Fruit fly (Drosophila melanogaster) whole organism, embryonic: ENCODE measurements around the gene CG34125.

Source experiments
- BEAF-32 ChIP-seq: fragments of 200-800 bp; sonication (Bioruptor generic); optimal IDR thresholded peaks from 3 replicates; lab custom pipeline; 2017; ENCODE audit warnings: missing biosample characterization, missing genetic modification characterization, mild to moderate bottlenecking, moderate library complexity, missing genetic modification reagents
- BtbVII ChIP-seq: fragments of 200-800 bp; sonication (Bioruptor generic); optimal IDR thresholded peaks from 3 replicates; lab custom pipeline; 2017; ENCODE audit warnings: missing biosample characterization, mild to moderate bottlenecking, missing genetic modification characterization
- CG10431 ChIP-seq: fragments of 200-800 bp; sonication (Bioruptor generic); optimal IDR thresholded peaks from 3 replicates; lab custom pipeline; 2018; ENCODE audit warnings: missing biosample characterization, mild to moderate bottlenecking, missing genetic modification characterization
- CG11696 ChIP-seq: fragments of 200-800 bp; sonication (Bioruptor generic); IDR thresholded peaks from 2 replicates; pipeline ENCODE4 v1.3.6; 2022; ENCODE audit warnings: missing biosample characterization, missing genetic modification characterization
- CG12236 ChIP-seq: fragments of 200-800 bp; sonication (Bioruptor generic); optimal IDR thresholded peaks from 2 replicates; lab custom pipeline; 2016; ENCODE audit warnings: missing biosample characterization, missing genetic modification characterization
- CG1233 ChIP-seq: fragments of 200-800 bp; sonication (Bioruptor generic); optimal IDR thresholded peaks from 4 replicates; lab custom pipeline; 2018; ENCODE audit warnings: missing biosample characterization, mild to moderate bottlenecking, missing genetic modification characterization
- CG12942 ChIP-seq: fragments of 200-800 bp; sonication (Bioruptor generic); optimal IDR thresholded peaks from 3 replicates; lab custom pipeline; 2016; ENCODE audit warnings: missing biosample characterization, missing genetic modification characterization
- CG13624 ChIP-seq: fragments of 200-800 bp; sonication (Bioruptor generic); optimal IDR thresholded peaks from 2 replicates; lab custom pipeline; 2016; ENCODE audit warnings: missing biosample characterization, missing genetic modification characterization
- CG14965 ChIP-seq: fragments of 200-800 bp; sonication (Bioruptor generic); optimal IDR thresholded peaks from 2 replicates; lab custom pipeline; 2016; ENCODE audit warnings: missing biosample characterization, missing genetic modification characterization, borderline replicate concordance
- CG1529 ChIP-seq: fragments of 200-800 bp; sonication (Bioruptor generic); optimal IDR thresholded peaks from 3 replicates; lab custom pipeline; 2018; ENCODE audit warnings: missing biosample characterization, missing genetic modification characterization
- CG1792 ChIP-seq: fragments of 200-800 bp; sonication (Bioruptor generic); optimal IDR thresholded peaks from 2 replicates; lab custom pipeline; 2016; ENCODE audit warnings: missing biosample characterization, missing genetic modification characterization
- CG18262 ChIP-seq: fragments of 200-800 bp; optimal IDR thresholded peaks from 3 replicates; lab custom pipeline; 2019; ENCODE audit warnings: missing biosample characterization, mild to moderate bottlenecking, missing genetic modification characterization, moderate library complexity
- CG2116 ChIP-seq: fragments of 200-800 bp; sonication (Bioruptor generic); optimal IDR thresholded peaks from 3 replicates; lab custom pipeline; 2018; ENCODE audit warnings: missing biosample characterization, mild to moderate bottlenecking, missing genetic modification characterization
- CG2120 ChIP-seq: fragments of 200-800 bp; sonication (Bioruptor generic); optimal IDR thresholded peaks from 3 replicates; lab custom pipeline; 2016; ENCODE audit warnings: missing biosample characterization, missing genetic modification characterization
- CG32532 ChIP-seq: fragments of 200-800 bp; sonication (Bioruptor generic); IDR thresholded peaks from 2 replicates; pipeline ENCODE4 v1.3.6; 2022; ENCODE audit warnings: missing biosample characterization, missing genetic modification characterization
- CG32767 ChIP-seq: fragments of 200-800 bp; sonication (Bioruptor generic); IDR thresholded peaks from 2 replicates; pipeline ENCODE4 v1.3.6; 2022; ENCODE audit warnings: missing biosample characterization, missing genetic modification characterization
- CG4404 ChIP-seq: fragments of 200-800 bp; sonication (Bioruptor generic); IDR thresholded peaks from 2 replicates; pipeline ENCODE4 v1.3.6; 2022; ENCODE audit warnings: missing biosample characterization, missing genetic modification characterization
- CG7556 ChIP-seq: fragments of 200-800 bp; sonication (Bioruptor generic); optimal IDR thresholded peaks from 2 replicates; lab custom pipeline; 2017; ENCODE audit warnings: missing biosample characterization, mild to moderate bottlenecking, missing genetic modification characterization
- CG8290 ChIP-seq, 3 experiments: fragments of 200-800 bp; sonication (Bioruptor generic); optimal IDR thresholded peaks; 2 replicates each; lab custom pipeline; 2016 to 2019; ENCODE audit warnings: missing biosample characterization in 3 of 3, missing genetic modification characterization in 3 of 3, mild to moderate bottlenecking in 2 of 3, moderate library complexity in 1 of 3
- CG8765 ChIP-seq: fragments of 200-800 bp; sonication (Bioruptor generic); IDR thresholded peaks from 2 replicates; pipeline ENCODE4 v1.3.6; 2022; ENCODE audit warnings: missing biosample characterization, missing genetic modification characterization
- Dfd ChIP-seq, 2 experiments: fragments of >200 bp; optimal IDR thresholded peaks; 2 replicates each; lab custom pipeline; 2017; ENCODE audit warnings: missing biosample characterization in 2 of 2, missing genetic modification characterization in 2 of 2
- Dref ChIP-seq: fragments of 200-800 bp; sonication (Bioruptor generic); IDR thresholded peaks from 2 replicates; pipeline ENCODE4 v1.3.6; 2022; ENCODE audit warnings: missing biosample characterization, missing genetic modification characterization
- ERR ChIP-seq: fragments of 200-800 bp; sonication (Bioruptor generic); optimal IDR thresholded peaks from 2 replicates; lab custom pipeline; 2016; ENCODE audit warnings: missing biosample characterization, missing genetic modification characterization
- HmgZ ChIP-seq: fragments of 200-800 bp; sonication (Bioruptor generic); optimal IDR thresholded peaks from 2 replicates; lab custom pipeline; 2018; ENCODE audit warnings: missing biosample characterization, mild to moderate bottlenecking, missing genetic modification characterization
- Poxn ChIP-seq: fragments of 200-800 bp; sonication (Bioruptor generic); IDR thresholded peaks from 2 replicates; pipeline ENCODE4 v1.3.6; 2022; ENCODE audit warnings: missing biosample characterization, missing genetic modification characterization
- Rx ChIP-seq: fragments of 200-800 bp; sonication (Bioruptor generic); IDR thresholded peaks from 2 replicates; pipeline ENCODE4 v1.3.6; 2022; ENCODE audit warnings: missing biosample characterization, missing genetic modification characterization
- Sox102F ChIP-seq: fragments of 200-800 bp; sonication (Bioruptor generic); optimal IDR thresholded peaks from 2 replicates; lab custom pipeline; 2018; ENCODE audit warnings: missing biosample characterization, mild to moderate bottlenecking, missing genetic modification characterization, moderate library complexity
- Spps ChIP-seq: fragments of 200-800 bp; sonication (Bioruptor generic); optimal IDR thresholded peaks from 2 replicates; lab custom pipeline; 2018; ENCODE audit warnings: missing biosample characterization, mild to moderate bottlenecking, missing genetic modification characterization
- Taf1 ChIP-seq: fragments of 200-800 bp; sonication (Bioruptor generic); IDR thresholded peaks from 2 replicates; pipeline ENCODE4 v1.3.6; 2022; ENCODE audit warnings: missing biosample characterization, missing genetic modification characterization
- Trl ChIP-seq, 3 experiments: fragments of >200 bp in 2 of 3; fragments of 200-800 bp in 1 of 3; sonication (Bioruptor generic) in 1 of 3; optimal IDR thresholded peaks; 2 replicates in 1 of 3; 3 replicates in 2 of 3; lab custom pipeline; 2016 to 2017; ENCODE audit warnings: missing biosample characterization in 1 of 3, missing genetic modification characterization in 1 of 3
- ara ChIP-seq: fragments of 200-800 bp; sonication (Bioruptor generic); IDR thresholded peaks from 2 replicates; pipeline ENCODE4 v1.3.6; 2022; ENCODE audit warnings: missing biosample characterization, missing genetic modification characterization
- bigmax ChIP-seq: fragments of 200-800 bp; sonication (Bioruptor generic); optimal IDR thresholded peaks from 2 replicates; lab custom pipeline; 2018; ENCODE audit warnings: missing biosample characterization, mild to moderate bottlenecking, missing genetic modification characterization
- bsh ChIP-seq, 2 experiments: fragments of 200-800 bp; sonication (Bioruptor generic); optimal IDR thresholded peaks; 2 replicates each; lab custom pipeline; 2017 to 2018; ENCODE audit warnings: mild to moderate bottlenecking in 2 of 2, missing biosample characterization in 2 of 2, missing genetic modification characterization in 2 of 2, moderate library complexity in 1 of 2
- chinmo ChIP-seq: fragments of 200-800 bp; sonication (Bioruptor generic); IDR thresholded peaks from 4 replicates; pipeline ENCODE4 v1.3.6; 2022; ENCODE audit warnings: missing biosample characterization, missing genetic modification characterization; ENCODE audit not compliant: partially characterized antibody
- chm ChIP-seq: fragments of 200-800 bp; sonication (Bioruptor generic); IDR thresholded peaks from 2 replicates; pipeline ENCODE4 v1.3.6; 2022; ENCODE audit warnings: missing biosample characterization, missing genetic modification characterization
- danr ChIP-seq: fragments of 200-800 bp; sonication (Bioruptor generic); IDR thresholded peaks from 2 replicates; pipeline ENCODE4 v1.3.6; 2022; ENCODE audit warnings: missing biosample characterization, missing genetic modification characterization
- dmrt11E ChIP-seq: fragments of 200-800 bp; sonication (Bioruptor generic); optimal IDR thresholded peaks from 3 replicates; lab custom pipeline; 2018; ENCODE audit warnings: missing biosample characterization, mild to moderate bottlenecking, missing genetic modification characterization, moderate library complexity
- exex ChIP-seq: fragments of 200-800 bp; sonication (Bioruptor generic); optimal IDR thresholded peaks from 4 replicates; lab custom pipeline; 2018; ENCODE audit warnings: missing biosample characterization, mild to moderate bottlenecking, missing genetic modification characterization, moderate library complexity
- gsb-n ChIP-seq: fragments of 200-800 bp; sonication (Bioruptor generic); optimal IDR thresholded peaks from 3 replicates; lab custom pipeline; 2018; ENCODE audit warnings: missing biosample characterization, mild to moderate bottlenecking, missing genetic modification characterization
- ham ChIP-seq: fragments of 200-800 bp; sonication (Bioruptor generic); IDR thresholded peaks from 2 replicates; pipeline ENCODE4 v1.3.6; 2022; ENCODE audit warnings: missing biosample characterization, missing genetic modification characterization
- hkb ChIP-seq, 2 experiments: fragments of 200-800 bp in 1 of 2; fragments of >200 bp in 1 of 2; sonication (Bioruptor generic) in 1 of 2; IDR thresholded peaks in 1 of 2; optimal IDR thresholded peaks in 1 of 2; 2 replicates each; pipeline versions ENCODE4 v1.3.6 to Lab custom; 2017 to 2022; ENCODE audit warnings: missing biosample characterization in 1 of 2, missing genetic modification characterization in 1 of 2
- kah ChIP-seq: fragments of 200-800 bp; sonication (Bioruptor generic); optimal IDR thresholded peaks from 2 replicates; lab custom pipeline; 2018; ENCODE audit warnings: missing biosample characterization, mild to moderate bottlenecking, missing genetic modification characterization
- kni ChIP-seq: fragments of 200-800 bp; sonication (Bioruptor generic); optimal IDR thresholded peaks from 3 replicates; lab custom pipeline; 2017; ENCODE audit warnings: mild to moderate bottlenecking, missing biosample characterization, missing genetic modification reagents, missing genetic modification characterization
- lbe ChIP-seq: fragments of 200-800 bp; sonication (Bioruptor generic); optimal IDR thresholded peaks from 2 replicates; lab custom pipeline; 2016; ENCODE audit warnings: missing biosample characterization, mild to moderate bottlenecking, missing genetic modification characterization
- oc ChIP-seq: fragments of 200-800 bp; sonication (Bioruptor generic); optimal IDR thresholded peaks from 2 replicates; lab custom pipeline; 2018; ENCODE audit warnings: missing biosample characterization, mild to moderate bottlenecking, missing genetic modification characterization, moderate library complexity
- ttk ChIP-seq: fragments of 200-800 bp; sonication (Bioruptor generic); IDR thresholded peaks from 2 replicates; pipeline ENCODE4 v2.1.2; 2022; ENCODE audit warnings: missing biosample characterization, missing genetic modification characterization
- unc-4 ChIP-seq: fragments of 200-800 bp; sonication (Bioruptor generic); IDR thresholded peaks from 2 replicates; pipeline ENCODE4 v1.3.6; 2022; ENCODE audit warnings: missing biosample characterization, missing genetic modification characterization; ENCODE audit not compliant: partially characterized antibody
- vnd ChIP-seq: fragments of 200-800 bp; sonication (Bioruptor generic); IDR thresholded peaks from 3 replicates; pipeline ENCODE4 v1.3.6; 2022; ENCODE audit warnings: missing biosample characterization, missing genetic modification characterization; ENCODE audit not compliant: partially characterized antibody

The CG34125 gene

DNA sequence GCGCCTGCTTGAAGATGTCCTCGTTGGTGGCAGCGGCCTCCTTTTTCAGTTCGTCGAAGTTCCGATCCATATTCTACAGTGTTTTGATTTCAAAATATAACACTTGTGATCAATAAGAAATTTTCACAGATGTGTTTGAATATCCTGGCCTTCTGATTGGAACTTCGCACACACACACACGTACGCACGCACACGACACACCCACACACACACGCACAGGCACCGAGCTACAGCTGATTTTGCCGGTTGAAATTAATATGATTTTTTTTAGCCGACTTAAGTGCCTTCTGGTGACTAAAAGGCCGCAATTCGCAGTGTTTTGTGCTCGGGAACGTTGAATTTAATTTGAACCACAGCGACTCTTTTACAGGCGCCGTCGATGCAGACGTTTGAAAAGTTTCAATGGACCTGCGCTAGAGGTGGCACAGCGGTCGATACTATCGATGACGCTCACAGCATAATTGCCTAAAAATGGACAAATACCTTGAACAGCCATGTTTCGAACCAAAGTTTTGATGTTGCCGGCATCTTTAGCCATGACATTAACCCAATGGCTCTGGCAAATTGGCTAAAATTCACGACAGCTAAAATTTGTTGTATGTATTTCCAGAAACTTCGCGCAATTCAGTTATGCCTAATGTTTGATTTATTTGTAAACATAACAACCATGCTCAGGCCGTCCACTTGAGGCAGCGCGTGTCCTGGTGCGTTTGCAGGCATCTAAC, 44.0 kb downstream of the CG34125 start, which contains the start of gene Rtnl1 (continued):
- TF ChIP-seq Dfd (GFP tag; optimal IDR thresholded peaks at IDR 0.05; lab: Kevin White, UChicago), result no peak
- TF ChIP-seq CG7556 (GFP tag; lab: Kevin White, UChicago), result peak; percentile 8
- no peak for TF ChIP-seq kni (GFP tag; lab: Kevin White, UChicago)
- TF ChIP-seq CG1233 (GFP tag; lab: Kevin White, UChicago), result no peak
- TF ChIP-seq CG1529 (GFP tag; lab: Kevin White, UChicago), result no peak
- TF ChIP-seq chinmo (GFP tag; lab: Robert Waterston, UW), result peak; percentile 99
- no peak for TF ChIP-seq oc (tag; lab: Kevin White, UChicago)
- TF ChIP-seq CG11696 (GFP tag; lab: Robert Waterston, UW), result no peak
- no peak for TF ChIP-seq CG4404 (GFP tag; lab: Robert Waterston, UW)
- no peak for TF ChIP-seq kah (GFP tag; lab: Kevin White, UChicago)
- no peak for TF ChIP-seq Taf1
- peak; percentile 44 for TF ChIP-seq ERR (GFP tag; lab: Kevin White, UChicago)
- TF ChIP-seq Spps, result no peak
- no peak for TF ChIP-seq CG32767
- TF ChIP-seq HmgZ (tag; lab: Kevin White, UChicago), result peak; percentile 87
- peak; percentile 47; the same call in 1 of the 2 replicates for TF ChIP-seq CG32532
- no peak for TF ChIP-seq ham (GFP tag; lab: Robert Waterston, UW)
- no peak for TF ChIP-seq Sox102F
- TF ChIP-seq CG12942 (GFP tag; lab: Kevin White, UChicago), result no peak
- no peak for TF ChIP-seq bigmax (GFP tag; lab: Kevin White, UChicago)
- TF ChIP-seq lbe (GFP tag; lab: Kevin White, UChicago), result no peak
- TF ChIP-seq CG18262 (tag; lab: Kevin White, UChicago), result peak; percentile 22
- peak; percentile 94 for TF ChIP-seq hkb (optimal IDR thresholded peaks at IDR 0.05; lab: Kevin White, UChicago)
- no peak; the same call in 1 of the 2 replicates for TF ChIP-seq hkb (GFP tag; IDR thresholded peaks at IDR 0.05; lab: Robert Waterston, UW)
- peak; percentile 69 for TF ChIP-seq Dref (GFP tag; lab: Robert Waterston, UW)
- TF ChIP-seq CG2116 (GFP tag; lab: Kevin White, UChicago), result peak; percentile 73
- TF ChIP-seq bsh (GFP tag; optimal IDR thresholded peaks at IDR 0.05; lab: Kevin White, UChicago), result no peak
- TF ChIP-seq CG13624, result peak; percentile 71
- peak; percentile 94 for TF ChIP-seq unc-4 (GFP tag; lab: Robert Waterston, UW)
- no peak for TF ChIP-seq BtbVII (GFP tag; lab: Kevin White, UChicago)
- TF ChIP-seq CG8765 (GFP tag; lab: Robert Waterston, UW), result no peak; the same call in 1 of the 2 replicates
- no peak for TF ChIP-seq CG12236
- TF ChIP-seq CG2120 (GFP tag; lab: Kevin White, UChicago), result peak; percentile 47
- no peak for TF ChIP-seq Rx (GFP tag; lab: Robert Waterston, UW)
- TF ChIP-seq dmrt11E (tag; lab: Kevin White, UChicago), result peak; percentile 18
- TF ChIP-seq CG10431, result no peak
- no peak for TF ChIP-seq CG14965 (GFP tag; lab: Kevin White, UChicago)
- TF ChIP-seq ttk (GFP tag; lab: Robert Waterston, UW), result no peak
- TF ChIP-seq CG1792 (GFP tag; lab: Kevin White, UChicago), result peak; percentile 10
- TF ChIP-seq danr, result no peak
- TF ChIP-seq chm, result peak; percentile 48; the same call in 1 of the 2 replicates
- peak; percentile 98 for TF ChIP-seq BEAF-32
- TF ChIP-seq CG8290 (GFP tag; optimal IDR thresholded peaks at IDR 0.05; lab: Kevin White, UChicago), result peak; percentile 51
- TF ChIP-seq CG8290 (tag; optimal IDR thresholded peaks at IDR 0.05; lab: Kevin White, UChicago), result peak in 1 of 2 experiments; percentile 88
- TF ChIP-seq vnd, result peak; percentile 80
- TF ChIP-seq Trl (optimal IDR thresholded peaks at IDR 0.05; lab: Kevin White, UChicago), result no peak
- TF ChIP-seq Trl (GFP tag; optimal IDR thresholded peaks at IDR 0.05; lab: Kevin White, UChicago), result peak; percentile 22
- no peak for TF ChIP-seq ara
- TF ChIP-seq gsb-n, result no peak
- no peak for TF ChIP-seq exex (tag; lab: Kevin White, UChicago)
- TF ChIP-seq Poxn (GFP tag; lab: Robert Waterston, UW), result no peak
